Worm (Caenorhabditis elegans) whole organism, L2 larva: ENCODE measurements around the gene C44E12.1.

Source experiments
- C34F6.9 ChIP-seq: fragments of 150-350 bp; optimal IDR thresholded peaks from 2 replicates; lab custom pipeline; 2014; ENCODE audit warnings: missing biosample characterization, missing genetic modification characterization
- F13H6.1 ChIP-seq: sonication (generic microtip); optimal IDR thresholded peaks from 2 replicates; lab custom pipeline; 2016; ENCODE audit warnings: missing genetic modification characterization, missing compliant biosample characterization
- R02D3.7 ChIP-seq: fragments of 150-350 bp; optimal IDR thresholded peaks from 2 replicates; lab custom pipeline; 2014; ENCODE audit warnings: missing biosample characterization, missing genetic modification characterization
- ZK546.5 ChIP-seq: sonication (generic microtip); optimal IDR thresholded peaks from 2 replicates; lab custom pipeline; 2017; ENCODE audit warnings: missing biosample characterization, missing genetic modification characterization
- alr-1 ChIP-seq: fragments of 150-350 bp; optimal IDR thresholded peaks from 2 replicates; lab custom pipeline; 2014; ENCODE audit warnings: missing biosample characterization, missing genetic modification characterization
- ama-1 ChIP-seq: fragments of 150-350 bp; optimal IDR thresholded peaks from 2 replicates; lab custom pipeline; 2018; ENCODE audit warnings: inconsistent platforms
- blmp-1 ChIP-seq: sonication (generic microtip); optimal IDR thresholded peaks from 2 replicates; lab custom pipeline; 2017; ENCODE audit warnings: missing genetic modification characterization, mild to moderate bottlenecking, missing compliant biosample characterization, antibody characterized with exemption, moderate library complexity; ENCODE audit not compliant: insufficient read depth
- ceh-16 ChIP-seq: fragments of 150-350 bp; optimal IDR thresholded peaks from 2 replicates; lab custom pipeline; 2014; ENCODE audit warnings: missing biosample characterization, missing genetic modification characterization
- ceh-82 ChIP-seq: fragments of 150-350 bp; optimal IDR thresholded peaks from 2 replicates; lab custom pipeline; 2014; ENCODE audit warnings: missing biosample characterization, missing genetic modification characterization
- crh-2 ChIP-seq: sonication (generic microtip); optimal IDR thresholded peaks from 2 replicates; lab custom pipeline; 2017; ENCODE audit warnings: missing biosample characterization, missing genetic modification characterization
- dmd-4 ChIP-seq: sonication (generic microtip); optimal IDR thresholded peaks from 2 replicates; lab custom pipeline; 2017; ENCODE audit warnings: missing biosample characterization, missing genetic modification characterization
- elt-1 ChIP-seq: fragments of 150-350 bp; optimal IDR thresholded peaks from 2 replicates; lab custom pipeline; 2014; ENCODE audit warnings: missing biosample characterization, missing genetic modification characterization
- elt-3 ChIP-seq: sonication (generic microtip); optimal IDR thresholded peaks from 2 replicates; lab custom pipeline; 2017; ENCODE audit warnings: missing biosample characterization, missing genetic modification characterization
- fos-1 ChIP-seq: fragments of 150-350 bp; optimal IDR thresholded peaks from 2 replicates; lab custom pipeline; 2014; ENCODE audit warnings: missing biosample characterization, missing genetic modification characterization
- gmeb-1 ChIP-seq: fragments of 150-350 bp; optimal IDR thresholded peaks from 2 replicates; lab custom pipeline; 2014; ENCODE audit warnings: missing biosample characterization, missing genetic modification characterization
- lin-11 ChIP-seq: fragments of 150-350 bp; sonication (generic microtip); optimal IDR thresholded peaks from 2 replicates; lab custom pipeline; 2014; ENCODE audit warnings: missing biosample characterization, missing genetic modification characterization, inconsistent platforms, mixed read lengths
- lin-13 ChIP-seq: fragments of 150-350 bp; optimal IDR thresholded peaks from 2 replicates; lab custom pipeline; 2014; ENCODE audit warnings: missing biosample characterization, missing genetic modification reagents, missing genetic modification characterization
- lin-39 ChIP-seq: fragments of 150-350 bp; optimal IDR thresholded peaks from 2 replicates; lab custom pipeline; 2014; ENCODE audit warnings: missing biosample characterization, missing genetic modification reagents, missing genetic modification characterization
- lsy-2 ChIP-seq, 2 experiments: fragments of 150-350 bp in 1 of 2; sonication (generic microtip) in 1 of 2; optimal IDR thresholded peaks; 2 replicates each; lab custom pipeline; 2014 to 2017; ENCODE audit warnings: missing biosample characterization in 2 of 2, missing genetic modification characterization in 2 of 2
- mab-5 ChIP-seq: fragments of 150-350 bp; optimal IDR thresholded peaks from 2 replicates; lab custom pipeline; 2014; ENCODE audit warnings: missing biosample characterization, missing genetic modification characterization
- mbf-1 ChIP-seq: sonication (generic microtip); optimal IDR thresholded peaks from 2 replicates; lab custom pipeline; 2017; ENCODE audit warnings: missing biosample characterization, missing genetic modification characterization
- mdl-1 ChIP-seq, 2 experiments: fragments of 150-350 bp in 1 of 2; sonication (generic microtip) in 1 of 2; optimal IDR thresholded peaks; 2 replicates each; lab custom pipeline; 2017; ENCODE audit warnings: missing biosample characterization in 2 of 2, missing genetic modification characterization in 2 of 2
- nhr-11 ChIP-seq: fragments of 150-350 bp; optimal IDR thresholded peaks from 2 replicates; lab custom pipeline; 2014; ENCODE audit warnings: missing biosample characterization, missing genetic modification characterization
- nhr-12 ChIP-seq: fragments of 150-350 bp; optimal IDR thresholded peaks from 2 replicates; lab custom pipeline; 2014; ENCODE audit warnings: missing biosample characterization, missing genetic modification characterization
- nhr-129 ChIP-seq: fragments of 150-350 bp; optimal IDR thresholded peaks from 2 replicates; lab custom pipeline; 2014; ENCODE audit warnings: missing biosample characterization, missing genetic modification characterization
- nhr-23 ChIP-seq: fragments of 150-350 bp; optimal IDR thresholded peaks from 2 replicates; lab custom pipeline; 2014; ENCODE audit warnings: missing biosample characterization, missing genetic modification reagents, missing genetic modification characterization
- nhr-237 ChIP-seq: fragments of 150-350 bp; optimal IDR thresholded peaks from 2 replicates; lab custom pipeline; 2014; ENCODE audit warnings: missing biosample characterization, missing genetic modification characterization
- nhr-25 ChIP-seq: fragments of 150-350 bp; sonication (generic microtip); optimal IDR thresholded peaks from 3 replicates; lab custom pipeline; 2014; ENCODE audit warnings: missing biosample characterization, missing genetic modification characterization
- nhr-77 ChIP-seq: fragments of 150-350 bp; optimal IDR thresholded peaks from 2 replicates; lab custom pipeline; 2014; ENCODE audit warnings: missing biosample characterization, missing genetic modification characterization
- peb-1 ChIP-seq: fragments of 150-350 bp; optimal IDR thresholded peaks from 2 replicates; lab custom pipeline; 2014; ENCODE audit warnings: missing biosample characterization, missing genetic modification characterization
- sem-4 ChIP-seq: fragments of 150-350 bp; optimal IDR thresholded peaks from 2 replicates; lab custom pipeline; 2014; ENCODE audit warnings: missing biosample characterization, missing genetic modification reagents, missing genetic modification characterization
- skn-1 ChIP-seq: sonication (generic microtip); optimal IDR thresholded peaks from 2 replicates; lab custom pipeline; 2017; ENCODE audit warnings: missing biosample characterization, missing genetic modification characterization
- sma-3 ChIP-seq: sonication (generic microtip); optimal IDR thresholded peaks from 2 replicates; lab custom pipeline; 2016; ENCODE audit warnings: missing genetic modification reagents, missing genetic modification characterization, missing compliant biosample characterization
- sma-9 ChIP-seq, 2 experiments: fragments of 150-350 bp in 1 of 2; sonication (generic microtip) in 1 of 2; optimal IDR thresholded peaks; 2 replicates each; lab custom pipeline; 2014 to 2016; ENCODE audit warnings: missing genetic modification characterization in 2 of 2, mild to moderate bottlenecking in 1 of 2, missing biosample characterization in 1 of 2, missing compliant biosample characterization in 1 of 2, missing genetic modification reagents in 1 of 2, moderate library complexity in 1 of 2
- zag-1 ChIP-seq: fragments of 150-350 bp; optimal IDR thresholded peaks from 2 replicates; lab custom pipeline; 2014; ENCODE audit warnings: missing biosample characterization, missing genetic modification characterization
- ztf-11 ChIP-seq: sonication (generic microtip); optimal IDR thresholded peaks from 2 replicates; lab custom pipeline; 2017; ENCODE audit warnings: missing biosample characterization, missing genetic modification characterization
- ztf-4 ChIP-seq: fragments of 150-350 bp; optimal IDR thresholded peaks from 2 replicates; lab custom pipeline; 2014; ENCODE audit warnings: missing biosample characterization, missing genetic modification characterization

Gene C44E12.1

DNA sequence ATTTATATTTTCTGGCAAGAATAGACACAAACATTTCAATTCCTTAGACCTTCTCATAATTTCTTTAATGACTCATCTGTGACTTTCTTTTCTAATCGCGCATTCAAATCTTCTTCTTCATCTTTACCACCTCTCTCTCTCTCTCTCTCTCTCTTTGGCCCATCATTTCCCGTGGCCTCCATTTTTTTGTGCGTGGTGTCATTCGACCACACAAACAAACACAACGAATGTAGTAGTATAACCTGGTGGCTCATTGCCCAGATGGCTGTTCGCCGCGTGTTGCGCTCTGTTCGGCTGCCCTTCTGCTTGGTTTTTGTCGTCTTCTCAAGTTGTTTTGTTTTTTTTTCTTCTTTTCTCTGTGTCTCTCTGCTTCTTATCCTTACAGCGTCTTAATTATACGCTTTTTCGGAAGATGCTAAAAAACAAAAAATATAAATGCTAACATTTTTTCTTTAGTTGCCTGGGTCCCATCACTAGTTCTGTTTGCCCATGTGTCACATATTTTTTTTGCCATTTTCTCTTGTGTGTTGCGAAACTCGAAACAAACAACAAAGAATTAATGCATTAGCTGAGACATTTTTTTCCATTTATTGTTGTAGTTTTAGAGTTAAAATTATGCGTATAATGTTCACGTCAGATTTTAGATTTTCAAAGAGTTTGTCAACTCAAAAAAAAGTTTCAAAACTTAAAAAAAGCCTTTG, 19.1 kb upstream of the C44E12.1 start:
- TF ChIP-seq lin-39 (tag; lab: Kevin White, UChicago) (no peak), mdl-1 (tag; optimal IDR thresholded peaks at IDR 0.05; lab: Kevin White, UChicago) (no peak), nhr-11 (tag; lab: Kevin White, UChicago) (no peak), fos-1 (tag; lab: Kevin White, UChicago) (peak; percentile 36), R02D3.7 (tag; lab: Kevin White, UChicago) (no peak), sem-4 (tag; lab: Kevin White, UChicago) (peak; percentile 27), nhr-129 (peak; percentile 14), ceh-16 (peak; percentile 27), lsy-2 (tag; optimal IDR thresholded peaks at IDR 0.05; lab: Kevin White, UChicago) (peak in 1 of 2 experiments; percentile 2), C34F6.9 (tag; lab: Kevin White, UChicago) (no peak), sma-3 (GFP tag; lab: Kevin White, UChicago) (peak; percentile 4), lin-11 (tag; lab: Kevin White, UChicago) (no peak), ceh-82 (no peak), peb-1 (tag; lab: Kevin White, UChicago) (no peak), lin-13 (GFP tag; lab: Kevin White, UChicago) (no peak), elt-3 (tag; lab: Kevin White, UChicago) (no peak), nhr-25 (tag; lab: Kevin White, UChicago) (peak; percentile 50), ama-1 (lab: Kevin White, UChicago) (no peak), elt-1 (tag; lab: Kevin White, UChicago) (no peak), mbf-1 (tag; lab: Kevin White, UChicago) (no peak), blmp-1 (tag; lab: Kevin White, UChicago) (peak; percentile 5), ztf-11 (no peak), nhr-12 (tag; lab: Kevin White, UChicago) (no peak), nhr-23 (tag; lab: Kevin White, UChicago) (no peak), crh-2 (no peak), nhr-237 (tag; lab: Kevin White, UChicago) (no peak), nhr-77 (no peak)

DNA sequence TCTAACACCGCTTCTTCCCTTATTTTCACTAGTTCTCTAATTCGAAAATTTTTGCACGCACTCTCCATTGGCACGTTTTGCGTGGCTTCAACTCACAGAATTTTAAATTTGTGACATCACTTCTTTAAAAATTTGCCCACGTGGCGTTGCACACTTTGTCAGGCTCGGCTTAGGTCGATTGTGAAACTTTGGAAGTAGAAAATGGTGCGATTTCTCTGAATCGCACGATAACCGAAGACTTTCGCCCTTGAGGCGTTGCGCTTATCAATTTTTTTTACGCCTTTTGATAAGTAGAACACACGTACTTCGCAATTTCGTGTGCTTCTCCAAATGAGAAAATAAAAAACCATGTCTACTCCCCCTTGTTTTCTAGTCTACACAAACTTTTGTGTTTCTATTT, 18.4 kb upstream of the C44E12.1 start:
- peak; percentile 18 for TF ChIP-seq zag-1 (tag; lab: Kevin White, UChicago)
- no peak for TF ChIP-seq sem-4 (tag; lab: Kevin White, UChicago)
- TF ChIP-seq ztf-4 = no peak
- TF ChIP-seq mdl-1 (tag; optimal IDR thresholded peaks at IDR 0.05; lab: Kevin White, UChicago) = peak; percentile 41 to 63
- peak; percentile 61 for TF ChIP-seq sma-9 (GFP tag; optimal IDR thresholded peaks at IDR 0.05; lab: Kevin White, UChicago)
- no peak for TF ChIP-seq sma-9 (tag; optimal IDR thresholded peaks at IDR 0.05; lab: Kevin White, UChicago)
- peak; percentile 57 for TF ChIP-seq crh-2
- TF ChIP-seq C34F6.9 (tag; lab: Kevin White, UChicago) = no peak
- no peak for TF ChIP-seq lin-39 (tag; lab: Kevin White, UChicago)
- TF ChIP-seq ceh-82 = no peak
- TF ChIP-seq mab-5 (tag; lab: Kevin White, UChicago) = no peak
- peak; percentile 30 for TF ChIP-seq gmeb-1 (tag; lab: Kevin White, UChicago)
- peak; percentile 35 for TF ChIP-seq fos-1 (tag; lab: Kevin White, UChicago)
- no peak for TF ChIP-seq nhr-129
- no peak for TF ChIP-seq dmd-4 (tag; lab: Kevin White, UChicago)
- TF ChIP-seq alr-1 = no peak
- peak; percentile 4 for TF ChIP-seq F13H6.1 (tag; lab: Kevin White, UChicago)

DNA sequence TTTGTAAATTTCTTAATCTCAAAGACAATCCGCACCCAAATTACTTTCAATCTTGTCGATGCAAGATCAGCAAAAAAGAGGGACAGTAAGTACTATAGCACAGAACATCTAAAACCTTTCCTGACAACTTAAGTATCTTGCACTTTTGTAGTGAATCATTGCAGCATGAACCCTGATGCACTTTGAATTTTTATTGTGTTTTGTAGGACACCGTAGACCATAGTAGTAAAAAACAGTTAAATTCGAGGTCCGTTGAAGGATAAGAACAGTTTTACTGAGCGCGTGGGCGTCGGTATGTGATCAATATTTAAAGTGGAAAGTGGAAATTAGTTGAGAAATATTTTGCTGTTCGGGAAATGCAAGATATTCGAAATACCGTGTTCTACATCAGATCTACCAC, 14.5 kb upstream of the C44E12.1 start:
- TF ChIP-seq ama-1 (lab: Kevin White, UChicago) (no peak), ZK546.5 (tag; lab: Kevin White, UChicago) (no peak)

DNA sequence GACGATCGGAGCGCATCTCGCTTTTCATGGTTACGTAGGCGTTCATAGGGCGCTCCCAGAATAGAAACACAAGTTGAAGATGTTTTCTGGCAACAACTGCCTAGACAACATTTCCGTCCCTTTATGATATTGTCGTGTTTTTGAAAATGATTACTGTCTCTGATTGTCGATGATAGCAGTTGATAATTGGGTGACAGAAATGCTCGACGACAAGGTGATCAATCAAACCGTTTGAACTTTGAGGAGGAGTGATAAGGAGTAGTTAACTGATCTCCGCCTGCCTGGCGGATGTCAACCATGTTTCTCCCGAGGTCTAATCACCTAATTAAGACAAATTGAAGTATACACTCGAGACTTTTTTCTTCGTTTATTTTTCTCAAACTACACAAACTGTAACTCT, 12.8 kb upstream of the C44E12.1 start:
- TF ChIP-seq sma-9 (GFP tag; optimal IDR thresholded peaks at IDR 0.05; lab: Kevin White, UChicago) = peak; percentile 19
- no peak for TF ChIP-seq sma-9 (tag; optimal IDR thresholded peaks at IDR 0.05; lab: Kevin White, UChicago)
- no peak for TF ChIP-seq ztf-4
- TF ChIP-seq sma-3 (GFP tag; lab: Kevin White, UChicago) = peak; percentile 10
- peak; percentile 9 for TF ChIP-seq nhr-129
- no peak for TF ChIP-seq nhr-77
- no peak for TF ChIP-seq skn-1 (tag; lab: Kevin White, UChicago)
- no peak for TF ChIP-seq nhr-25 (tag; lab: Kevin White, UChicago)
- TF ChIP-seq ceh-16 = no peak
- TF ChIP-seq R02D3.7 (tag; lab: Kevin White, UChicago) = no peak
- no peak for TF ChIP-seq lsy-2 (tag; optimal IDR thresholded peaks at IDR 0.05; lab: Kevin White, UChicago)
